Fruit fly (Drosophila melanogaster): ENCODE data around the gene CG8952.
A peak's percentile ranks its signal among the peaks of the same experiment; 100 is the strongest.

Gene CG8952

dm6 chrX:15738890-15739550, 27.2 kb downstream of the CG8952 start, which contains the start of the genes CG11679 and CG8206 (continued):
- TF ChIP-seq CG10631 (GFP tag; optimal IDR thresholded peaks at IDR 0.05): peak; percentile 26
- TF ChIP-seq Ets21C (GFP tag; optimal IDR thresholded peaks at IDR 0.05): peak; percentile 39
- TF ChIP-seq Lpt (GFP tag; optimal IDR thresholded peaks at IDR 0.05): no peak
- TF ChIP-seq CG9139 (GFP tag; optimal IDR thresholded peaks at IDR 0.05): no peak
- no peak for TF ChIP-seq CG6854 (GFP tag; optimal IDR thresholded peaks at IDR 0.05)
- TF ChIP-seq OdsH (GFP tag; optimal IDR thresholded peaks at IDR 0.05): peak; percentile 48
- TF ChIP-seq CG34406 (GFP tag; optimal IDR thresholded peaks at IDR 0.05): no peak
- TF ChIP-seq CG6276 (GFP tag; optimal IDR thresholded peaks at IDR 0.05): no peak
- TF ChIP-seq vri (GFP tag; optimal IDR thresholded peaks at IDR 0.05): peak; percentile 49
- no peak for TF ChIP-seq CG8632 (GFP tag; optimal IDR thresholded peaks at IDR 0.05)
- TF ChIP-seq Met (GFP tag; optimal IDR thresholded peaks at IDR 0.05): peak; percentile 36
- peak; percentile 34; the same call in 1 of the 3 replicates for TF ChIP-seq eg (GFP tag; IDR thresholded peaks at IDR 0.05)
- no peak for TF ChIP-seq fd59A (GFP tag; optimal IDR thresholded peaks at IDR 0.05)
- TF ChIP-seq net (GFP tag; optimal IDR thresholded peaks at IDR 0.05): no peak
- TF ChIP-seq Hr4 (GFP tag; optimal IDR thresholded peaks at IDR 0.05): peak; percentile 43
- TF ChIP-seq salr (GFP tag; optimal IDR thresholded peaks at IDR 0.05): no peak

- TF ChIP-seq Hr38 (GFP tag; optimal IDR thresholded peaks at IDR 0.05) (no peak), CG10669 (GFP tag; optimal IDR thresholded peaks at IDR 0.05) (no peak), achi (GFP tag; optimal IDR thresholded peaks at IDR 0.05) (no peak), topi (GFP tag; optimal IDR thresholded peaks at IDR 0.05) (no peak), Ets96B (tag; optimal IDR thresholded peaks at IDR 0.05) (no peak), Blimp-1 (GFP tag; optimal IDR thresholded peaks at IDR 0.05) (no peak), Eip78C (GFP tag) (peak; percentile 2), CG15336 (GFP tag; IDR thresholded peaks at IDR 0.05) (no peak), CG1621 (tag; optimal IDR thresholded peaks at IDR 0.05) (no peak)
These were observed 29.1 kb downstream of the CG8952 start, which contains the start of gene Arp6 for dm6 chrX:15737110-15737509. Gene Arp6 (minus strand): TSS chrX:15737120.

- TF ChIP-seq net (GFP tag; optimal IDR thresholded peaks at IDR 0.05): no peak
- no peak for TF ChIP-seq CG6808 (GFP tag; optimal IDR thresholded peaks at IDR 0.05)
- no peak for TF ChIP-seq CG7368 (GFP tag; optimal IDR thresholded peaks at IDR 0.05)
- no peak for TF ChIP-seq Eip75B (GFP tag; optimal IDR thresholded peaks at IDR 0.05)
- TF ChIP-seq CG1621 (tag; optimal IDR thresholded peaks at IDR 0.05): no peak
- no peak for TF ChIP-seq CG15336 (GFP tag; IDR thresholded peaks at IDR 0.05)
- TF ChIP-seq spab (GFP tag; optimal IDR thresholded peaks at IDR 0.05): no peak
- TF ChIP-seq Sox102F (GFP tag; optimal IDR thresholded peaks at IDR 0.05): no peak
- TF ChIP-seq achi (GFP tag; optimal IDR thresholded peaks at IDR 0.05): peak; percentile 50
- no peak for TF ChIP-seq Blimp-1 (GFP tag; optimal IDR thresholded peaks at IDR 0.05)
- no peak for TF ChIP-seq vri (GFP tag; optimal IDR thresholded peaks at IDR 0.05)
- 0 out of 3 replicates have a peak, but pooled peaks have one; percentile 12 for TF ChIP-seq CG8119 (GFP tag; IDR thresholded peaks at IDR 0.05)
- TF ChIP-seq salr (GFP tag; optimal IDR thresholded peaks at IDR 0.05): no peak
- TF ChIP-seq CG11294 (GFP tag; IDR thresholded peaks at IDR 0.05): no peak
- peak; percentile 77 for TF ChIP-seq Eip78C (GFP tag)
- peak; percentile 25 for TF ChIP-seq Hr4 (GFP tag; optimal IDR thresholded peaks at IDR 0.05)
- TF ChIP-seq CG34406 (GFP tag; optimal IDR thresholded peaks at IDR 0.05): no peak
- no peak for TF ChIP-seq CG8319 (GFP tag; optimal IDR thresholded peaks at IDR 0.05)
- peak; percentile 18 for TF ChIP-seq Sox14 (GFP tag; optimal IDR thresholded peaks at IDR 0.05)
- TF ChIP-seq esn (GFP tag; optimal IDR thresholded peaks at IDR 0.05): peak; percentile 66
- TF ChIP-seq CG11762 (GFP tag; optimal IDR thresholded peaks at IDR 0.05; ENCODE audit: insufficient read depth): no peak
- TF ChIP-seq ss (GFP tag; optimal IDR thresholded peaks at IDR 0.05): no peak
- TF ChIP-seq CG8632 (GFP tag; optimal IDR thresholded peaks at IDR 0.05): no peak
- no peak for TF ChIP-seq CG10669 (GFP tag; optimal IDR thresholded peaks at IDR 0.05)
- 0 out of 3 replicates have a peak, but pooled peaks have one; percentile 33 for TF ChIP-seq eg (GFP tag; IDR thresholded peaks at IDR 0.05)
- TF ChIP-seq Lpt (GFP tag; optimal IDR thresholded peaks at IDR 0.05): no peak
- no peak for TF ChIP-seq CG9139 (GFP tag; optimal IDR thresholded peaks at IDR 0.05)
- TF ChIP-seq Hr39 (GFP tag; optimal IDR thresholded peaks at IDR 0.05): peak; percentile 66
- TF ChIP-seq CG11902 (GFP tag; optimal IDR thresholded peaks at IDR 0.05): peak; percentile 27
- peak; percentile 57 for TF ChIP-seq pdm3 (GFP tag; optimal IDR thresholded peaks at IDR 0.05)
- peak; percentile 64 for TF ChIP-seq cyc (GFP tag; optimal IDR thresholded peaks at IDR 0.05)
- peak; percentile 69 for TF ChIP-seq CG31627 (GFP tag; optimal IDR thresholded peaks at IDR 0.05)
- TF ChIP-seq dac (GFP tag; optimal IDR thresholded peaks at IDR 0.05): no peak
- no peak for TF ChIP-seq Hr38 (GFP tag; optimal IDR thresholded peaks at IDR 0.05)
- no peak for TF ChIP-seq CG3919 (GFP tag; optimal IDR thresholded peaks at IDR 0.05)
- peak; percentile 41 for TF ChIP-seq Ets96B (tag; optimal IDR thresholded peaks at IDR 0.05)
- TF ChIP-seq Smox (GFP tag; optimal IDR thresholded peaks at IDR 0.05): peak; percentile 36
These were observed 32.2 kb downstream of the CG8952 start, which contains the start of the genes CG12379 and MagR for dm6 chrX:15733995-15734394. Gene CG12379 (minus strand): TSS chrX:15733996. Gene MagR (plus strand): TSS chrX:15734270.

All from whole organism, prepupa.